Worm (Caenorhabditis elegans) whole organism, midembryonic: ENCODE measurements around the gene rars-1.

Source experiments
- T22C8.4 ChIP-seq: fragments of 200-800 bp; sonication (Bioruptor generic); IDR thresholded peaks from 2 replicates; pipeline ENCODE4 v1.3.6; 2022; ENCODE audit warnings: missing genetic modification characterization, missing compliant biosample characterization
- flt-1 ChIP-seq: fragments of 200-800 bp; sonication (Bioruptor generic); IDR thresholded peaks from 2 replicates; pipeline ENCODE4 v1.3.6; 2022; ENCODE audit warnings: missing genetic modification characterization, missing compliant biosample characterization
- klf-2 ChIP-seq: fragments of 200-800 bp; sonication (Bioruptor generic); conservative IDR thresholded peaks from 2 replicates; pipeline ENCODE4 v1.3.6; 2022; ENCODE audit warnings: missing genetic modification reagents, missing genetic modification characterization, missing compliant biosample characterization
- med-1 ChIP-seq: sonication (generic microtip); optimal IDR thresholded peaks from 2 replicates; lab custom pipeline; 2017; ENCODE audit warnings: missing genetic modification characterization, mild to moderate bottlenecking, missing compliant biosample characterization, antibody characterized with exemption, missing genetic modification reagents; ENCODE audit not compliant: insufficient read depth
- ref-1 ChIP-seq: fragments of 200-800 bp; sonication (Bioruptor generic); conservative IDR thresholded peaks from 2 replicates; pipeline ENCODE4 v1.3.6; 2022; ENCODE audit warnings: missing genetic modification reagents, missing genetic modification characterization, missing compliant biosample characterization
- tab-1 ChIP-seq: fragments of 200-800 bp; sonication (Bioruptor generic); IDR thresholded peaks from 2 replicates; pipeline ENCODE4 v1.3.6; 2022; ENCODE audit warnings: missing genetic modification characterization, missing compliant biosample characterization
- ztf-23 ChIP-seq: fragments of 200-800 bp; sonication (Bioruptor generic); IDR thresholded peaks from 2 replicates; pipeline ENCODE4 v1.3.6; 2022; ENCODE audit warnings: missing genetic modification reagents, missing genetic modification characterization, missing compliant biosample characterization
- ztf-29 ChIP-seq: fragments of 200-800 bp; sonication (Bioruptor generic); IDR thresholded peaks from 2 replicates; pipeline ENCODE4 v1.3.6; 2022; ENCODE audit warnings: missing genetic modification reagents, missing genetic modification characterization, missing compliant biosample characterization

ce11 chrIII:4950345-4950744 is 33.4 kb upstream of the rars-1 start:
- TF ChIP-seq ztf-23 (GFP tag; lab: Robert Waterston, UW) (no peak), ztf-29 (GFP tag; lab: Robert Waterston, UW) (no peak), tab-1 (GFP tag; lab: Robert Waterston, UW) (no peak), flt-1 (GFP tag; lab: Robert Waterston, UW) (no peak), ref-1 (GFP tag; lab: Robert Waterston, UW) (no peak), T22C8.4 (GFP tag; lab: Robert Waterston, UW) (no peak), klf-2 (GFP tag; lab: Robert Waterston, UW) (no peak), med-1 (GFP tag; lab: Kevin White, UChicago) (no peak)
